Fruit fly (Drosophila melanogaster) whole organism, embryonic: ENCODE results near the gene CG42258.

ENCODE experiments used
- Ada2b ChIP-seq: fragments of 200-800 bp; sonication (Bioruptor generic); IDR thresholded peaks from 2 replicates; pipeline ENCODE4 v1.3.6; 2022; ENCODE audit warnings: missing biosample characterization, missing genetic modification characterization
- Aef1 ChIP-seq: fragments of 200-800 bp; sonication (Bioruptor generic); IDR thresholded peaks from 3 replicates; pipeline ENCODE4 v1.3.6; 2022; ENCODE audit warnings: missing biosample characterization, missing genetic modification characterization
- Antp ChIP-seq: fragments of 200-800 bp; sonication (Bioruptor generic); optimal IDR thresholded peaks from 3 replicates; lab custom pipeline; 2016; ENCODE audit warnings: missing biosample characterization, missing genetic modification characterization
- Asciz ChIP-seq: fragments of 200-800 bp; sonication (Bioruptor generic); optimal IDR thresholded peaks from 2 replicates; lab custom pipeline; 2017; ENCODE audit warnings: missing biosample characterization, mild to moderate bottlenecking, missing genetic modification characterization, missing genetic modification reagents
- CG10959 ChIP-seq: fragments of 200-800 bp; sonication (Bioruptor generic); IDR thresholded peaks from 2 replicates; pipeline ENCODE4 v1.3.6; 2022; ENCODE audit warnings: missing biosample characterization, missing genetic modification characterization
- CG11696 ChIP-seq: fragments of 200-800 bp; sonication (Bioruptor generic); IDR thresholded peaks from 2 replicates; pipeline ENCODE4 v1.3.6; 2022; ENCODE audit warnings: missing biosample characterization, missing genetic modification characterization
- CG1233 ChIP-seq: fragments of 200-800 bp; sonication (Bioruptor generic); optimal IDR thresholded peaks from 4 replicates; lab custom pipeline; 2018; ENCODE audit warnings: missing biosample characterization, mild to moderate bottlenecking, missing genetic modification characterization
- CG14050 ChIP-seq: fragments of 200-800 bp; sonication (Bioruptor generic); IDR thresholded peaks from 3 replicates; pipeline ENCODE4 v1.3.6; 2022; ENCODE audit warnings: missing biosample characterization, missing genetic modification characterization
- CG15269 ChIP-seq: fragments of 200-800 bp; sonication (Bioruptor generic); optimal IDR thresholded peaks from 2 replicates; lab custom pipeline; 2018; ENCODE audit warnings: missing biosample characterization, mild to moderate bottlenecking, missing genetic modification characterization, moderate library complexity
- CG17328 ChIP-seq: fragments of 200-800 bp; sonication (Bioruptor generic); IDR thresholded peaks from 2 replicates; pipeline ENCODE4 v1.3.6; 2022; ENCODE audit warnings: missing biosample characterization, missing genetic modification characterization
- CG17829 ChIP-seq: fragments of 200-800 bp; optimal IDR thresholded peaks from 2 replicates; lab custom pipeline; 2019; ENCODE audit warnings: missing biosample characterization, mild to moderate bottlenecking, missing genetic modification characterization, moderate library complexity
- CG1792 ChIP-seq: fragments of 200-800 bp; sonication (Bioruptor generic); optimal IDR thresholded peaks from 2 replicates; lab custom pipeline; 2016; ENCODE audit warnings: missing biosample characterization, missing genetic modification characterization
- CG2199 ChIP-seq: fragments of 200-800 bp; sonication (Bioruptor generic); IDR thresholded peaks from 3 replicates; pipeline ENCODE4 v1.3.6; 2022; ENCODE audit warnings: missing biosample characterization, missing genetic modification characterization
- CG2678 ChIP-seq: fragments of 200-800 bp; sonication (Bioruptor generic); optimal IDR thresholded peaks from 3 replicates; lab custom pipeline; 2019; ENCODE audit warnings: missing biosample characterization, mild to moderate bottlenecking, missing genetic modification characterization, moderate library complexity
- CG3407 ChIP-seq: fragments of 200-800 bp; sonication (Bioruptor generic); optimal IDR thresholded peaks from 2 replicates; lab custom pipeline; 2018; ENCODE audit warnings: missing biosample characterization, mild to moderate bottlenecking, missing genetic modification characterization
- CG4730 ChIP-seq: fragments of 200-800 bp; sonication (Bioruptor generic); IDR thresholded peaks from 2 replicates; pipeline ENCODE4 v1.3.6; 2022; ENCODE audit warnings: missing biosample characterization, missing genetic modification characterization
- CG6254 ChIP-seq: fragments of 200-800 bp; sonication (Bioruptor generic); optimal IDR thresholded peaks from 3 replicates; lab custom pipeline; 2017; ENCODE audit warnings: mild to moderate bottlenecking, missing biosample characterization, missing genetic modification reagents, missing genetic modification characterization
- CG6654 ChIP-seq: fragments of 200-800 bp; sonication (Bioruptor generic); optimal IDR thresholded peaks from 2 replicates; lab custom pipeline; 2017; ENCODE audit warnings: missing biosample characterization, mild to moderate bottlenecking, missing genetic modification characterization
- Camta ChIP-seq: fragments of 200-800 bp; sonication (Bioruptor generic); optimal IDR thresholded peaks from 2 replicates; lab custom pipeline; 2016; ENCODE audit warnings: missing biosample characterization, missing genetic modification characterization
- D19A ChIP-seq: fragments of 200-800 bp; optimal IDR thresholded peaks from 3 replicates; lab custom pipeline; 2019; ENCODE audit warnings: missing biosample characterization, mild to moderate bottlenecking, missing genetic modification characterization, moderate library complexity
- Dip3 ChIP-seq: fragments of 200-800 bp; sonication (Bioruptor generic); optimal IDR thresholded peaks from 3 replicates; lab custom pipeline; 2016; ENCODE audit warnings: missing biosample characterization, missing genetic modification characterization
- E2f1 ChIP-seq: fragments of 200-800 bp; sonication (Bioruptor generic); IDR thresholded peaks from 2 replicates; pipeline ENCODE4 v1.3.6; 2022; ENCODE audit warnings: missing biosample characterization, missing genetic modification characterization
- E2f2 ChIP-seq: fragments of 200-800 bp; sonication (Bioruptor generic); IDR thresholded peaks from 2 replicates; pipeline ENCODE4 v1.3.6; 2022; ENCODE audit warnings: missing biosample characterization, missing genetic modification characterization
- Ets65A ChIP-seq: fragments of 200-800 bp; sonication (Bioruptor generic); peaks from one replicate; lab custom pipeline; 2016; ENCODE audit warnings: missing biosample characterization, missing genetic modification characterization
- H2.0 ChIP-seq: fragments of 200-800 bp; sonication (Bioruptor generic); IDR thresholded peaks from 2 replicates; pipeline ENCODE4 v1.3.6; 2022; ENCODE audit warnings: missing biosample characterization, missing genetic modification characterization
- Hr39 ChIP-seq: fragments of >200 bp; optimal IDR thresholded peaks from 2 replicates; lab custom pipeline; 2017
- Mad ChIP-seq: fragments of 200-800 bp; sonication (Bioruptor generic); optimal IDR thresholded peaks from 2 replicates; lab custom pipeline; 2016; ENCODE audit warnings: missing biosample characterization, missing genetic modification characterization
- NfI ChIP-seq: fragments of 200-800 bp; sonication (Bioruptor generic); optimal IDR thresholded peaks from 3 replicates; lab custom pipeline; 2018; ENCODE audit warnings: missing biosample characterization, mild to moderate bottlenecking, missing genetic modification characterization, moderate library complexity
- Opbp ChIP-seq: fragments of 200-800 bp; sonication (Bioruptor generic); IDR thresholded peaks from 3 replicates; pipeline ENCODE4 v1.3.6; 2022; ENCODE audit warnings: missing biosample characterization, missing genetic modification characterization; ENCODE audit not compliant: partially characterized antibody
- Pdp1 ChIP-seq, 2 experiments: fragments of 200-800 bp; sonication (Bioruptor generic); optimal IDR thresholded peaks; 3 replicates each; lab custom pipeline; 2016; ENCODE audit warnings: missing biosample characterization in 2 of 2, missing genetic modification characterization in 2 of 2, mild to moderate bottlenecking in 1 of 2, moderate library complexity in 1 of 2
- Rx ChIP-seq: fragments of 200-800 bp; sonication (Bioruptor generic); IDR thresholded peaks from 2 replicates; pipeline ENCODE4 v1.3.6; 2022; ENCODE audit warnings: missing biosample characterization, missing genetic modification characterization
- Sry-δ ChIP-seq: fragments of 200-800 bp; sonication (Bioruptor generic); optimal IDR thresholded peaks from 2 replicates; lab custom pipeline; 2016; ENCODE audit warnings: missing biosample characterization, missing genetic modification characterization
- Vsx1 ChIP-seq: fragments of 200-800 bp; sonication (Bioruptor generic); optimal IDR thresholded peaks from 2 replicates; lab custom pipeline; 2017; ENCODE audit warnings: missing biosample characterization, mild to moderate bottlenecking, missing genetic modification characterization, missing genetic modification reagents
- cato ChIP-seq: fragments of 200-800 bp; sonication (Bioruptor generic); optimal IDR thresholded peaks from 2 replicates; lab custom pipeline; 2016; ENCODE audit warnings: missing biosample characterization, missing genetic modification characterization, borderline replicate concordance
- chif ChIP-seq, 2 experiments: fragments of 200-800 bp; sonication (Bioruptor generic); optimal IDR thresholded peaks; 3 replicates each; lab custom pipeline; 2016; ENCODE audit warnings: missing biosample characterization in 2 of 2, missing genetic modification characterization in 2 of 2
- chm ChIP-seq: fragments of 200-800 bp; sonication (Bioruptor generic); IDR thresholded peaks from 2 replicates; pipeline ENCODE4 v1.3.6; 2022; ENCODE audit warnings: missing biosample characterization, missing genetic modification characterization
- ci ChIP-seq: fragments of 200-800 bp; sonication (Bioruptor generic); IDR thresholded peaks from 3 replicates; pipeline ENCODE4 v1.3.6; 2022; ENCODE audit warnings: missing biosample characterization, missing genetic modification characterization
- dimm ChIP-seq: fragments of 200-800 bp; sonication (Bioruptor generic); IDR thresholded peaks from 2 replicates; pipeline ENCODE4 v1.3.6; 2022; ENCODE audit warnings: missing biosample characterization, missing genetic modification characterization
- disco-r ChIP-seq: fragments of 200-800 bp; sonication (Bioruptor generic); optimal IDR thresholded peaks from 2 replicates; lab custom pipeline; 2016; ENCODE audit warnings: missing biosample characterization, missing genetic modification characterization
- dmrt11E ChIP-seq: fragments of 200-800 bp; sonication (Bioruptor generic); optimal IDR thresholded peaks from 3 replicates; lab custom pipeline; 2018; ENCODE audit warnings: missing biosample characterization, mild to moderate bottlenecking, missing genetic modification characterization, moderate library complexity
- fd96Cb ChIP-seq: fragments of 200-800 bp; sonication (Bioruptor generic); optimal IDR thresholded peaks from 2 replicates; lab custom pipeline; 2018; ENCODE audit warnings: missing biosample characterization, mild to moderate bottlenecking, missing genetic modification characterization, moderate library complexity
- gce ChIP-seq: fragments of 200-800 bp; sonication (Bioruptor generic); IDR thresholded peaks from 3 replicates; pipeline ENCODE4 v1.3.6; 2022; ENCODE audit warnings: missing biosample characterization, missing genetic modification characterization
- jumu ChIP-seq: fragments of 200-800 bp; sonication (Bioruptor generic); optimal IDR thresholded peaks from 3 replicates; lab custom pipeline; 2016; ENCODE audit warnings: missing biosample characterization, missing genetic modification characterization
- kah ChIP-seq: fragments of 200-800 bp; sonication (Bioruptor generic); optimal IDR thresholded peaks from 2 replicates; lab custom pipeline; 2018; ENCODE audit warnings: missing biosample characterization, mild to moderate bottlenecking, missing genetic modification characterization
- nau ChIP-seq: fragments of 200-800 bp; sonication (Bioruptor generic); optimal IDR thresholded peaks from 3 replicates; lab custom pipeline; 2017; ENCODE audit warnings: missing biosample characterization, mild to moderate bottlenecking, missing genetic modification characterization, missing genetic modification reagents
- oc ChIP-seq: fragments of 200-800 bp; sonication (Bioruptor generic); optimal IDR thresholded peaks from 2 replicates; lab custom pipeline; 2018; ENCODE audit warnings: missing biosample characterization, mild to moderate bottlenecking, missing genetic modification characterization, moderate library complexity
- sd ChIP-seq: fragments of 200-800 bp; sonication (Bioruptor generic); optimal IDR thresholded peaks from 3 replicates; lab custom pipeline; 2018; ENCODE audit warnings: missing biosample characterization, mild to moderate bottlenecking, missing genetic modification characterization, moderate library complexity
- ttk ChIP-seq: fragments of 200-800 bp; sonication (Bioruptor generic); IDR thresholded peaks from 2 replicates; pipeline ENCODE4 v2.1.2; 2022; ENCODE audit warnings: missing biosample characterization, missing genetic modification characterization
- wek ChIP-seq: fragments of 200-800 bp; sonication (Bioruptor generic); optimal IDR thresholded peaks from 3 replicates; lab custom pipeline; 2018; ENCODE audit warnings: missing biosample characterization, mild to moderate bottlenecking, missing genetic modification characterization, moderate library complexity
- yki ChIP-seq: fragments of >200 bp; optimal IDR thresholded peaks from 3 replicates; lab custom pipeline; 2018
- zen ChIP-seq: fragments of 200-800 bp; sonication (Bioruptor generic); optimal IDR thresholded peaks from 3 replicates; lab custom pipeline; 2018; ENCODE audit warnings: missing biosample characterization, mild to moderate bottlenecking, missing genetic modification characterization, moderate library complexity
- zen2 ChIP-seq: fragments of 200-800 bp; sonication (Bioruptor generic); IDR thresholded peaks from 3 replicates; pipeline ENCODE4 v1.3.6; 2022; ENCODE audit warnings: missing biosample characterization, missing genetic modification characterization; ENCODE audit not compliant: partially characterized antibody

Gene CG42258

dm6 chrX:12454358-12454757, 9.0 kb upstream of the CG42258 start, which contains the start of gene CG15927 (continued):
- TF ChIP-seq Sry-δ (GFP tag; lab: Kevin White, UChicago) (no peak), CG11696 (GFP tag; lab: Robert Waterston, UW) (no peak; the same call in 1 of the 2 replicates), ci (GFP tag; lab: Robert Waterston, UW) (peak; percentile 96), jumu (no peak), E2f1 (no peak), CG1792 (no peak), CG6654 (GFP tag; lab: Kevin White, UChicago) (peak; percentile 16), Antp (GFP tag; lab: Kevin White, UChicago) (no peak), CG4730 (no peak), CG2199 (GFP tag; lab: Robert Waterston, UW) (no peak), Rx (GFP tag; lab: Robert Waterston, UW) (no peak), kah (GFP tag; lab: Kevin White, UChicago) (no peak), yki (lab: Kevin White, UChicago) (no peak), Ada2b (peak; percentile 69), CG1233 (GFP tag; lab: Kevin White, UChicago) (peak; percentile 53), Vsx1 (peak; percentile 12), CG17829 (no peak), dmrt11E (tag; lab: Kevin White, UChicago) (no peak), cato (GFP tag; lab: Kevin White, UChicago) (peak; percentile 13), fd96Cb (tag; lab: Kevin White, UChicago) (peak; percentile 68), oc (peak; percentile 55), CG15269 (tag; lab: Kevin White, UChicago) (peak; percentile 54), Hr39 (lab: Kevin White, UChicago) (no peak), CG3407 (GFP tag; lab: Kevin White, UChicago) (peak; percentile 57), CG6254 (GFP tag; lab: Kevin White, UChicago) (peak; percentile 64), Pdp1 (GFP tag; optimal IDR thresholded peaks at IDR 0.05; lab: Kevin White, UChicago) (peak in 1 of 2 experiments; percentile 58), NfI (peak; percentile 10), sd (peak; percentile 18), zen2 (GFP tag; lab: Robert Waterston, UW) (no peak), chif (GFP tag; optimal IDR thresholded peaks at IDR 0.05; lab: Kevin White, UChicago) (no peak), CG10959 (GFP tag; lab: Robert Waterston, UW) (peak; percentile 64), gce (GFP tag; lab: Robert Waterston, UW) (0 out of 3 replicates have a peak, but pooled peaks have one; percentile 50), E2f2 (GFP tag; lab: Robert Waterston, UW) (peak; percentile 43; the same call in 1 of the 2 replicates), zen (tag; lab: Kevin White, UChicago) (peak; percentile 37), nau (GFP tag; lab: Kevin White, UChicago) (peak; percentile 11), disco-r (GFP tag; lab: Kevin White, UChicago) (no peak), Aef1 (GFP tag; lab: Robert Waterston, UW) (peak; percentile 74), Mad (no peak), CG14050 (GFP tag; lab: Robert Waterston, UW) (peak; percentile 67), Asciz (GFP tag; lab: Kevin White, UChicago) (peak; percentile 54), ttk (GFP tag; lab: Robert Waterston, UW) (0 out of 2 replicates have a peak, but pooled peaks have one; percentile 27), D19A (tag; lab: Kevin White, UChicago) (peak; percentile 39), Dip3 (GFP tag; lab: Kevin White, UChicago) (peak; percentile 8), CG17328 (GFP tag; lab: Robert Waterston, UW) (peak; percentile 82), Ets65A (no peak), wek (GFP tag; lab: Kevin White, UChicago) (no peak), CG2678 (tag; lab: Kevin White, UChicago) (peak; percentile 72), H2.0 (GFP tag; lab: Robert Waterston, UW) (peak; percentile 60), dimm (no peak), Camta (GFP tag; lab: Kevin White, UChicago) (peak; percentile 62), Opbp (GFP tag; lab: Robert Waterston, UW) (no peak), chm (peak; percentile 74)
